Worm (Caenorhabditis elegans) whole organism, late embryonic: ENCODE data around the gene K02E7.11.

ENCODE experiments used
- ama-1 ChIP-seq: fragments of 150-350 bp; optimal IDR thresholded peaks from 2 replicates; lab custom pipeline; 2014
- ceh-34 ChIP-seq: sonication (generic microtip); optimal IDR thresholded peaks from 2 replicates; lab custom pipeline; 2016; ENCODE audit warnings: mild to moderate bottlenecking, missing genetic modification characterization, missing compliant biosample characterization
- elt-4 ChIP-seq: sonication (generic microtip); optimal IDR thresholded peaks from 2 replicates; lab custom pipeline; 2016; ENCODE audit warnings: missing genetic modification characterization, missing compliant biosample characterization
- fkh-6 ChIP-seq: sonication (generic microtip); optimal IDR thresholded peaks from 2 replicates; lab custom pipeline; 2016; ENCODE audit warnings: missing genetic modification characterization, missing compliant biosample characterization
- lin-11 ChIP-seq: fragments of 200-800 bp; sonication (Bioruptor generic); optimal IDR thresholded peaks from 2 replicates; lab custom pipeline; 2018; ENCODE audit warnings: mild to moderate bottlenecking, missing genetic modification characterization, missing compliant biosample characterization
- rnt-1 ChIP-seq: sonication (generic microtip); optimal IDR thresholded peaks from 2 replicates; lab custom pipeline; 2016; ENCODE audit warnings: missing genetic modification characterization, missing compliant biosample characterization
- sdc-2 ChIP-seq: sonication (generic microtip); optimal IDR thresholded peaks from 2 replicates; lab custom pipeline; 2016; ENCODE audit warnings: missing genotype, missing genetic modification characterization, missing compliant biosample characterization
- sox-4 ChIP-seq: sonication (generic microtip); optimal IDR thresholded peaks from 2 replicates; lab custom pipeline; 2017; ENCODE audit warnings: mild to moderate bottlenecking, missing genetic modification characterization, inconsistent platforms, missing compliant biosample characterization

ce11 chrII:1117992-1118729 is 42.8 kb upstream of the K02E7.11 start, which contains the start of gene lips-13:
- TF ChIP-seq sox-4 (no peak), lin-11 (tag; lab: Kevin White, UChicago) (no peak), fkh-6 (no peak), rnt-1 (tag; lab: Kevin White, UChicago) (no peak), ceh-34 (tag; lab: Kevin White, UChicago) (no peak), ama-1 (lab: Kevin White, UChicago) (no peak), elt-4 (no peak), sdc-2 (tag; lab: Kevin White, UChicago) (no peak)
